Worm (Caenorhabditis elegans): ENCODE results near the gene F25B5.5.

The F25B5.5 gene

DNA sequence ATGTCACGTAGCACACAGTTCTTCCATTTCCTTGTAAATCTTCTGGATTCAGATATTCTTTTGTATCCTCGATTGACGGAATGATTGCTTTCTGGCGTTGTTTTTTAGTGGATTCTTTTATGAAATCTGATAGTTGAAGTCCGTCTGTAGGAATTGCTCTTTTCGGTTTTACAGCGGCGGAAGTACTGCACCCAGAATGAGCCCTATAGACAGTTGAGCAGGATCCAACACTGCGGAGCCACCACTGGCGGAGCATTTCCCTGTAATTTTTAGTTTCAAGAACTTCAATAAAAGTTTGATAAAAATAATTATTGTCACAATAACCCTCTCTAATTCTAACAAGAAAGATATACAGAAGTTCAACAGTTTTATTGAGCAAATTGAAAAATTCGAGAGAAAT is at the start of gene F25B5.5:
F25B5.5 (minus strand) TSS at position 260 of the 400 bp plus-strand sequence.
- TF ChIP-seq him-1 (tag; optimal IDR thresholded peaks at IDR 0.05) (no peak), dao-5 (tag; optimal IDR thresholded peaks at IDR 0.05) (no peak), W03F9.2 (tag; optimal IDR thresholded peaks at IDR 0.05) (no peak)

DNA sequence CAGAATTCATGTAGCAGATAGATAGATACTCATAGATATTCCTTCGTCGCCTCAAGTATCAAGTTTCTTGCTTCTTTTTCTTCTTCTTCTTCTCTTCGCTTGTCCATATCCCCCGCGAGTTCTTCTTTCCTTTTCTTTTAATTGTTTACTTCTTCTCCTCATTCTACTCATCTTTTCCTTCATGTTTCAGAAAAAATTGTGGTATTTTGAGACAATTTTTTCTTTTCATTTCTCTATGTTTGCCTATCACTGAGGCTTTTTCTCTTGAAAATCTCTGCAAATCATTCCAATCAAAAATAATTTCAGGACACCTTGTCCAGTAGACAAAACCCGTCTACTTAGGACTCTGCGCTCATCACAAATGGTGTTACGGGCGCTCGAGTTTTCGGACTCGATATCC is 47.0 kb upstream of the F25B5.5 start, which contains the start of gene T04C9.1:
T04C9.1 (plus strand) TSS at position 301 of the 400 bp plus-strand sequence.
- TF ChIP-seq W03F9.2 (tag; optimal IDR thresholded peaks at IDR 0.05) (no peak), dao-5 (tag; optimal IDR thresholded peaks at IDR 0.05) (no peak), him-1 (tag; optimal IDR thresholded peaks at IDR 0.05) (no peak)

DNA sequence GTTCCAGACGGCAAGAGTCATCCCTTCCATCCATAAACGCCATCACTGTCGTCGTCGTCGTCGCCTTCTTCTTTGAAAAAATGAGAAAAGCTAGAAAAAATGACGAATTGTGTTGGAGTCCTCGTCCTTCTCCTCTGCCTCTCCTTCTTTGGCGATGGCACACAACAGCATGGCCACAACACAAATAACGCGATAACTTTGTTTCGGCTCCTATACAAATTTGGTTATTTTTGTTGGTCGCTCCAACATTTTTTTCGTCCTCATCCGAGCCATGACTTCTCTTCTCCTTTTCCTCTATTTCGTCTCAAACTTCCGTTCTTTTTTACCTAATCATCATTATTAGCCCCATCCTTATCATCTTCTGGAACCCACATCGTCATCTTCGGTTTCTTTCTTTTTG is 46.1 kb upstream of the F25B5.5 start:
- TF ChIP-seq dao-5 (tag; optimal IDR thresholded peaks at IDR 0.05) (no peak), him-1 (tag; optimal IDR thresholded peaks at IDR 0.05) (no peak), W03F9.2 (tag; optimal IDR thresholded peaks at IDR 0.05) (no peak)

DNA sequence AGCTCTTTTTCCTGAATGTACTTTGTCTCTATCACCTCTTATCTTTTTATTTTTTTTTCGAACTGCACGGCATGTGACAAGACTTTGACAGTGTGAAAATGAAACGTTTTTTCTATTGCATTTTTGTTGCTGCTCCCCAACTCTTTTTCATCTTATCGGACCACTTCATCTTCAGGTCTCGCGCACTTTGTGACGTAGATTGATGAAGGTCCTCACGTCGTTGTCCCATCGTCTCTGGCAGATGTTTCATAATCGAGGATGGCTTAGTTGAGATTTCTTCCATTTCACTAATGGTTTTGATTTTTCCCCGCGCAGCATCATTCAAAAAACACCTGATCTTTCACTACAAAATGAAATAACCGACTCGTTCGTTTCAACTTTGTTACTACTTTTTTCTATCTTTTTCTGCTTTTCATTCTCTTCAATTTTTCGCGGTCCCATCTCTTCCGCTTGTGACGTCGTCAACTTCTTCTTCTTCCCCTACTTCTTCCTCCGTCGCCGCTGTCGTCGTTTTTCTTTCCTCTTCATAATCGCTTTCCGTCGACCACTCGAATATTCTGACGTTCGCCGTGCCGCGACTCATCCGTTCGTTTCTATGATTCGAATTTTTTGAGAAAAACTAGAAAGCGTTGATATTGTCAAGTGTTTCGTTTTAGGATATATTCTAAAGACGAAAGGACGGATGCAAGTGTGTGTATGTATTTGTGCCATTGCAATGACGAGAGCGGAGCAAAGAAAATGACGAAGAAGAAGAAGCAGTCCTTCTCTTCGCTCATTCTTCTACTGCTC is 45.4 kb upstream of the F25B5.5 start, which contains the start of gene T04C9.2:
T04C9.2 (plus strand) TSS at position 739 of the 789 bp plus-strand sequence.
- TF ChIP-seq W03F9.2 (tag; optimal IDR thresholded peaks at IDR 0.05) (no peak), dao-5 (tag; optimal IDR thresholded peaks at IDR 0.05) (no peak), him-1 (tag; optimal IDR thresholded peaks at IDR 0.05) (peak; percentile 4)

DNA sequence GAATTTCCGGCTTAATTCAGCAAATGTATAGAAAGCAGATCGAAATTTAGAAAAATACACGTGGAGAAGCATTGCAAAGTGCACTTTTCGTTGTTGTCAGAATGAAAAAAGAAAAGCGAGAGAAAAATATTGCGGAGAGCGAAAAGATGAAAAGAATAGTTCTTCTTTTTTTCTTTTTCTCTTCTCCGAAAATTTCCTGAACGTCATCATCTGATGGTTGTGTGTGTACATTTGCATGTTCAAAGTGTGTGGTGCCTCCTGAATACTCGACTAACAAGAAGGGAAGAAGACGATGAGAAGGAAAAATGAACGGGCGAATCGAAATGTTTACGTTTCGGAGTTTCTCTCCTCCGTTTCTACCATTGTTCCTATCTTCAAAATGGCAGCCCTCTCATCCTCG is 44.2 kb upstream of the F25B5.5 start:
- no peak for TF ChIP-seq him-1 (tag; optimal IDR thresholded peaks at IDR 0.05)
- no peak for TF ChIP-seq dao-5 (tag; optimal IDR thresholded peaks at IDR 0.05)
- TF ChIP-seq W03F9.2 (tag; optimal IDR thresholded peaks at IDR 0.05) = no peak

DNA sequence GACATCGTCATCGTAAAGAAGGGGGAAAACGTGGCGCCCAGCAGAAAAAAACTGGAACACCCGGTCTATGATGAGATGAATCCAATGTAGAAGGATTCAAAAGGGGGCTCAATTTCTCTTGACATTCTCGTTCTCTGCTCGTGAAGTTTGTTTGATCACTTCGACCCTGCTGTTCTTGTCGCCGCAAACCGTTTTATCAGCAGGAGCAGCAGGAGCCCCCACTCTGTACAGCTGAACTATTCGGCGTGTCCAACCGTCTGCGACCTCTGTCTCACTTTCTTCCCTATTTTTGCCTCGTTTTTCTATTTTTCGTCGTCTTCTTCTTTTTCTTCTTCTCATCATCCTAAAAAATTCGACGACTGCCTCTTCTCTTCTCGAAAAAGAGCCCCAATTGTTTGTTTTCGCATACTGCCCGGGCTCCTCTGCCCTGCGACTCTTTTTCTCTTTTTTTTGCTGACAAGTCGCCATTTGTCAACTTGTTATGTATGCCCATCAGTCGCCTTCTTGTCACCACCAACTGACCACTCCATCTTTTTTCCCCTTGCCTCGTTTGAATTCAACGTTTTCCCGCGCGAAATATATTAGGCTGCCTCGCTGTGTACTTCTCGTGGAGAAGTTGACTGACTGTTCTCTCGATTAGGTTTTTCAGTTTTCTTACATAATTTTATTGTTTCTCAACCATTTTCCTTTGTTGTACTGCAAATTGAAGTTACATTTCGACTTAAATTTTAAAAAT is 43.2 kb upstream of the F25B5.5 start:
- no peak for TF ChIP-seq him-1 (tag; optimal IDR thresholded peaks at IDR 0.05)
- no peak for TF ChIP-seq W03F9.2 (tag; optimal IDR thresholded peaks at IDR 0.05)
- no peak for TF ChIP-seq dao-5 (tag; optimal IDR thresholded peaks at IDR 0.05)

DNA sequence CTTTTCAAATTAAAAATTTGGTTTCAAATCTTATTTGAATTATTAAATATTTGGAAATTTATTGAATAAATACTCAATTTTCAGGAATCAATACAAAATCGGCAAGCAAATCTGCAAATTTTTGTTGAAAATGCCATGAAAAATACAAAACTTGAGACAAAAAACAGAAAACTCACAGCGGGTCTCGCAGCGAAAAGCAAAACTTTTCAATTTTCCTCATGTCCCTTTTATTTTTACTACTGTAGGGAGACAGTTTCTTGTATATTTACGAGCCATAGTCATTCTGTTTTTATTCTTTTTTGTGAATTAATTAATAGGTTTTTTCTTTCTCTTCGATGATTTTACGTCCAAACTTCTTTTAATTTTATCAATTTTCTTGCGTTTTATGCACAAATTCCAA is 42.5 kb upstream of the F25B5.5 start:
- TF ChIP-seq him-1 (tag; optimal IDR thresholded peaks at IDR 0.05) (no peak), dao-5 (tag; optimal IDR thresholded peaks at IDR 0.05) (no peak), W03F9.2 (tag; optimal IDR thresholded peaks at IDR 0.05) (no peak)

DNA sequence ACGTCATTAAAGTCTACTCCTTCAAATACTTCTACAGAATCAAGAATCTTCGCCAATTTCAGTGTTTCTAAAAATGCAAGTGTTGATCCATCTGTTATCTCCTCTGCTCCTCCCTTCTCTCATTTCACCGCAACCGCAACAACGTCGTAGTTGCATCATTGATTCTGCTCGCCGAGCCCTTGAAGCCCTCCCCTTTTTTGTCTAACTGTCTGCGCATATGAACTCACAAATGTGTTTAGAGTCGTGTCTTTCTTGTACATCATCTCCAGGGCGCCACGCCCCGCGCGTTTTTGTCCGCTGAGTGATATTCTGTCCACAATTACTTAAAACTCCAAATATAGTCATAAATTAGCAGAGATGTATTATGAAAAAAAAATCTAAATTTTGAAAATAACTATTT is 42.1 kb upstream of the F25B5.5 start:
- TF ChIP-seq W03F9.2 (tag; optimal IDR thresholded peaks at IDR 0.05) = no peak
- peak; percentile 55 for TF ChIP-seq him-1 (tag; optimal IDR thresholded peaks at IDR 0.05)
- no peak for TF ChIP-seq dao-5 (tag; optimal IDR thresholded peaks at IDR 0.05)

DNA sequence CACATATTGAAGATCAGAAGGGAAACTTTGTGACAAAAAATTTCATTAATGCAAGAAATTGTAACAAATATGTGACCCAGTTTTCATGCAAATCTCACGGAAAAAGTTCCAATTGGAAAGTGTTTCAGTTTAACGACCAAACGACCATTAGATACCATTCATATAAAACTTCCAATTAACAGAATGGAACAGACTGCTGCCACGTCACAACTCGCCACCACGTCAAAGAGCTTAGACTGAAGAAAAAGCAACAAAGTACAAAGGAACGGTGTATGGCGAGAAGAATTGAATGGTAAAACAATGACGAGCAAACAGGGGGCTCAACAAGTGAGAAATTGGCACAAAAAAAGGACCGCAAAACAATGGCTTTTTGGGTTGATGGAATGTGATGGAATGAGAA is 39.4 kb upstream of the F25B5.5 start, which contains the start of gene T04C9.3:
T04C9.3 (plus strand) TSS at position 301 of the 400 bp plus-strand sequence.
- TF ChIP-seq him-1 (tag; optimal IDR thresholded peaks at IDR 0.05) = no peak

DNA sequence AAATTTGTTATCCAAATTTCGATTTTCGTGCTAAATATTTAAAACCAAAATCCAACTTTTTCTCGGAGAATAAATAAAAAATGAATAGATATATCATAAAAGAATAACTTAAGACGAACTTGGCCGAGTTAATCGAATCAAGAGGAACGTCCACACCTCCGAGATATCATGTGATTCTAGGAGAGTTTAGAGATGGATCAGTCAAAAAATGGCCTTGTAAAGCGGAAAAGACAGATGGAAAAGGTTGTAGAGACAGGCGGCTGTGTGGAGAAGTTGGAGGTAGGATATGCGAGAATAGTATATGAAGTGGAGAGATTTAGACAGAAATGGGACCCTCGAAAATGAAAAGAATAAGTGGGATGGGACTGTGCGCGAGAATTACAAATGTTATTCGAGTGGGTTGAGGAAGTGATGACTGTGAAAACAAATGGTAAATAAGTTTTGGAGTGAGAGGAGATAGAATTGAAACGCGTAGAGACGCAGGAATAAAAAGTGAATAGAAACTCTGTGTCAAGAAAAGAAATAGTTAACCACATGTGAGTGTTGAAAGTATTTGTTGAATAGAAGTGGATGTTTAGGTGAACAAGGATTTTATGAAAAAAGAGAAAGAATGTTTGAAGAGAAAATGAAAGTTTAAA is 36.9 kb upstream of the F25B5.5 start:
- TF ChIP-seq dao-5 (tag; optimal IDR thresholded peaks at IDR 0.05) = no peak
- TF ChIP-seq him-1 (tag; optimal IDR thresholded peaks at IDR 0.05) = no peak
- TF ChIP-seq W03F9.2 (tag; optimal IDR thresholded peaks at IDR 0.05) = no peak

DNA sequence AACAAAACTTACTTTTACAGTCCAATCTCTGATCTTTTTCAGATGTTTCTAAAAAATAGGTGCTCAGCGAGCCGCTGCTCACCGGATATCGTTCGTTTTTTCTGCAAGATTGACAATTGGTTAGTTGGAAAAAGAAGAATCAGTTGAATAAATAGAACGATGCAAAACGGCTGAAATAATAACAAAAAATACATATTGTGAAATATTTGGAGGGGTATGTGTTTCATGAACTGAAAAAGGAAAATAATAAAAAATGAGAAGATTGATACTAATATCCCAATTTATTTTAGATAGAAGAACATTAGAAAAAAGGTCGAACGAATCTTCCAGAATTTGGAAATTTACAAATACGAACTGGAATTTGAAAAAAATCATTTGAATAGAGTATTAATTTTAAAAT is 36.1 kb upstream of the F25B5.5 start, which contains the start of gene frm-2:
frm-2 (minus strand) TSS at position 101 of the 400 bp plus-strand sequence.
- no peak for TF ChIP-seq him-1 (tag; optimal IDR thresholded peaks at IDR 0.05)

DNA sequence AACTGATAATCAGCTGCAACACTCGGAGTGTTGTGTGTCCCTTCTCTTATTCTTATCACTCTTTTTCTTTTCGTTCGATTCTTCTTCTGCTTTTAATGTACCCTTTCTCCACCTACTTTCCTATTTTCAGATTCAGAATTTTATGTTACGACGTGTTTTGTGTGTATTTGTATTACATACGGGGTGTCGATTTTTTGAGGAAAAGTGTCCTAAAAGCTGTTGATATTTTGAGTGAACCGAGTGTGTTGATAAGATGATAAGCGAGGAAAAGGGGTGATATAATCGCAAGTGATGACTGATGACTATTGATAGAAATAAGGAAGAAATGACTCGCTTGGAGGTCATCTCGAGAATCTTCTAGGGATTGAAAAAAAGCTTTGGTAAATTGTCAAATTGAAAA is 35.5 kb upstream of the F25B5.5 start:
- TF ChIP-seq W03F9.2 (tag; optimal IDR thresholded peaks at IDR 0.05) = no peak
- no peak for TF ChIP-seq him-1 (tag; optimal IDR thresholded peaks at IDR 0.05)
- TF ChIP-seq dao-5 (tag; optimal IDR thresholded peaks at IDR 0.05) = no peak

DNA sequence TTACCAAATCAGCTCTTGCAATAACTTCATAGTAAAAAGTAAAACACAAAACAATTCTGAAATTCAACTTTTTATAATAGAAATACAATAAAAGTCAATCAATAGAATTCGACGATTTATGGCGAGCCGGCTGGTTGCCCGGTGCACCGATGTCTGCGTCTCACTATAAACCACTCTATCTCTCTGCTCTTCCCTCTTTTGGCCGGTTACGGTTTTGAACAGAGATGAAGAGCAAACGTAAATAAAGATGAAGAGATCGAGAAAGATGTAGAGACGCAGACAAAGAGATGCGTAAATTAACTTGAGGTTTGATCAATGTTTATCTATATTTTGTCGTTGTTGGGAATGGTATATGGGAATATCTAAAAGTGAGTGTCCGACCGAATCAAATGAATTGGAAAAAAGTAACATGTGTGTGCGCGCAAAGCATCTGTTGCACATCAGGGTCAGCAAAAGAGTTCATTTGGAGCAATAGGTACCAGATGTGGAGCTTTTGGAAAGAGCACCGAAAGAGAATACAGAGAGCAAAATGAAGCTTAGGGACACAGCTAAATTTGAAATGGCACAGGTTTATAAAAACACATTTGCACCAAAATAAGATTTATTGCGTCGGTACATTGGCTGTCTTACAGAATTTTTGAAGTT is 34.5 kb upstream of the F25B5.5 start:
- TF ChIP-seq him-1 (tag; optimal IDR thresholded peaks at IDR 0.05) = no peak
- TF ChIP-seq W03F9.2 (tag; optimal IDR thresholded peaks at IDR 0.05) = no peak
- TF ChIP-seq dao-5 (tag; optimal IDR thresholded peaks at IDR 0.05) = no peak

Data from whole organism, L4/young adult.